Worm (Caenorhabditis elegans) whole organism, L1 larva: ENCODE data around the gene F10E9.1.
"Not testable (repeated sequence)": the region's sequence is repeated elsewhere in the genome, so short reads cannot be mapped to it uniquely, and the experiment has no call there.

Experiments used
- ama-1 ChIP-seq: fragments of 150-350 bp; optimal IDR thresholded peaks from 2 replicates; lab custom pipeline; 2014
- egl-27 ChIP-seq, 2 experiments: fragments of 150-350 bp in 1 of 2; sonication (generic microtip); optimal IDR thresholded peaks; 3 replicates each; lab custom pipeline; 2017 to 2018; ENCODE audit warnings: missing biosample characterization in 2 of 2, missing genetic modification characterization in 2 of 2, missing genetic modification reagents in 2 of 2
- lin-35 ChIP-seq, 2 experiments: fragments of 150-350 bp; optimal IDR thresholded peaks; 2 replicates each; lab custom pipeline; 2014; ENCODE audit warnings: missing biosample characterization in 2 of 2, missing genetic modification characterization in 2 of 2, missing genetic modification reagents in 2 of 2
- nhr-237 ChIP-seq: fragments of 150-350 bp; optimal IDR thresholded peaks from 2 replicates; lab custom pipeline; 2014; ENCODE audit warnings: missing biosample characterization, missing genetic modification characterization
- nhr-47 ChIP-seq: sonication (generic microtip); optimal IDR thresholded peaks from 2 replicates; lab custom pipeline; 2016; ENCODE audit warnings: mild to moderate bottlenecking, missing genetic modification characterization, moderate library complexity, missing compliant biosample characterization
- nhr-77 ChIP-seq: fragments of 150-350 bp; optimal IDR thresholded peaks from 2 replicates; lab custom pipeline; 2014; ENCODE audit warnings: missing biosample characterization, missing genetic modification characterization
- unc-62 ChIP-seq: fragments of 150-350 bp; optimal IDR thresholded peaks from 2 replicates; lab custom pipeline; 2014; ENCODE audit warnings: missing biosample characterization, missing genetic modification reagents, missing genetic modification characterization
- ztf-11 ChIP-seq, 2 experiments: sonication (generic microtip); optimal IDR thresholded peaks; 2 replicates each; lab custom pipeline; 2016 to 2017; ENCODE audit warnings: missing genetic modification characterization in 2 of 2, missing biosample characterization in 1 of 2, missing compliant biosample characterization in 1 of 2

ce11 chrIII:8344283-8344682 is 21.3 kb downstream of the F10E9.1 start, which contains the start of gene ZC262.7:
- TF ChIP-seq egl-27 (tag; optimal IDR thresholded peaks at IDR 0.05; lab: Kevin White, UChicago); lin-35 (GFP tag; optimal IDR thresholded peaks at IDR 0.05; lab: Kevin White, UChicago); ama-1 (lab: Kevin White, UChicago); nhr-77 (tag; lab: Kevin White, UChicago); nhr-237; nhr-47 (tag; lab: Kevin White, UChicago); unc-62; ztf-11 (tag; optimal IDR thresholded peaks at IDR 0.05; lab: Kevin White, UChicago): not testable (repeated sequence)
